Fruit fly (Drosophila melanogaster) whole organism, prepupa: ENCODE data around the gene Alp13.
A peak's percentile ranks its signal among the peaks of the same experiment; 100 is the strongest.

Experiments used
- CG6792 ChIP-seq: fragments of 200-800 bp; sonication (Bioruptor generic); optimal IDR thresholded peaks from 3 replicates; lab custom pipeline; 2016; ENCODE audit warnings: missing biosample characterization, missing genetic modification characterization
- CG9139 ChIP-seq: fragments of 200-800 bp; sonication (Bioruptor generic); optimal IDR thresholded peaks from 3 replicates; lab custom pipeline; 2017; ENCODE audit warnings: missing biosample characterization, mild to moderate bottlenecking, missing genetic modification characterization
- Hr38 ChIP-seq: sonication (Bioruptor generic); optimal IDR thresholded peaks from 2 replicates; lab custom pipeline; 2016; ENCODE audit warnings: missing biosample characterization, missing genetic modification characterization
- OdsH ChIP-seq: fragments of 200-800 bp; sonication (Bioruptor generic); optimal IDR thresholded peaks from 3 replicates; lab custom pipeline; 2016; ENCODE audit warnings: missing biosample characterization, missing genetic modification characterization
- lz ChIP-seq: fragments of 200-800 bp; sonication (Bioruptor generic); optimal IDR thresholded peaks from 3 replicates; lab custom pipeline; 2016; ENCODE audit warnings: missing biosample characterization, missing genetic modification characterization
- net ChIP-seq: fragments of 200-800 bp; sonication (Bioruptor generic); optimal IDR thresholded peaks from 3 replicates; lab custom pipeline; 2016; ENCODE audit warnings: missing biosample characterization, missing genetic modification characterization
- spab ChIP-seq: fragments of 200-800 bp; sonication (Bioruptor generic); optimal IDR thresholded peaks from 2 replicates; lab custom pipeline; 2017; ENCODE audit warnings: missing biosample characterization, mild to moderate bottlenecking, missing genetic modification characterization, missing genetic modification reagents

DNA sequence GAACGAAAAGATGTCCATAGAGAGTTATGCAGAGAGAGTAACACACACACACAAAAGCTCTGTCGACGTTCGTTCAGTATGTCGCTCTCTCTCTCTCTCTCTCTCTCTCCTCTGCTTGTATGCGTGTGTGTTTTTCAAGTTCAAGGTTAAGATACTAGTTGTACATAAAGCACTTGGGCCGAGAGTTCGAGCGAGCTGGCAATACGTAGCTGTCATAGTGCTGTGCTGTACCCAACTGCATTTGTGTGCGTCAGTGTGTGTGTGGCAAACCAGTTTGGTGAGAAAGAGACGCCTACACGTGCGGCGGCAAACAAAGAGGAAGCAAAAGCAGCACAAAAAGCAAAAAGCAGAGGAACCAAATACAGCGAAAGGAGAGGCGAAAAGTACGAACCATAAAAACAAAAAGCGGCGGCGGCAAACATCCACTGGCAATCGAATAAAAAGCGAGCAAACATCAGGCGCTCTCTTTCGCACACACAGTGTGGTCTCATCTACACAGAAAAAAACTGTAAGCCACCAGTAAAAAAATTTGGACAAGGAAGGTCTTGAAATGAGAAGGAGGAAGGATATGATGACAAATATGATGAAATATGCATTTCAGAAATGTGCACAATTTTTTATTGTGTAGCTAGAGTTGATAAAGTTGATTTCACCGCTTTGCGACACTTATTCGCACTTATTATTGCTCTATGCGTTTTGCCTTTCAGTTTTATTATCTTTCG, 12.2 kb upstream of the Alp13 start:
- TF ChIP-seq CG6792 (GFP tag; lab: Kevin White, UChicago) (peak; percentile 90), Hr38 (GFP tag; lab: Kevin White, UChicago) (no peak), lz (GFP tag; lab: Kevin White, UChicago) (peak; percentile 85), net (GFP tag; lab: Kevin White, UChicago) (peak; percentile 93), CG9139 (GFP tag; lab: Kevin White, UChicago) (peak; percentile 77), spab (peak; percentile 88), OdsH (peak; percentile 94)
